Worm (Caenorhabditis elegans) whole organism, mixed stage, embryonic: Measurements from ENCODE around the gene R05G9.5.

Experiments used
- bed-3 ChIP-seq: fragments of 200-800 bp; sonication (Bioruptor generic); optimal IDR thresholded peaks from 3 replicates; lab custom pipeline; 2018; ENCODE audit warnings: mild to moderate bottlenecking, missing genetic modification characterization, moderate library complexity, missing compliant biosample characterization
- blmp-1 ChIP-seq: fragments of 150-350 bp; optimal IDR thresholded peaks from 2 replicates; lab custom pipeline; 2014; ENCODE audit warnings: missing biosample characterization, missing genetic modification characterization
- ceh-39 ChIP-seq: fragments of 150-350 bp; optimal IDR thresholded peaks from 2 replicates; lab custom pipeline; 2014; ENCODE audit warnings: missing biosample characterization, missing genetic modification characterization
- ceh-43 ChIP-seq: fragments of 200-800 bp; sonication (Bioruptor generic); optimal IDR thresholded peaks from 2 replicates; lab custom pipeline; 2018; ENCODE audit warnings: mild to moderate bottlenecking, missing genetic modification characterization, moderate library complexity, missing compliant biosample characterization
- ceh-83 ChIP-seq: fragments of 200-800 bp; sonication (Bioruptor generic); optimal IDR thresholded peaks from 2 replicates; lab custom pipeline; 2018; ENCODE audit warnings: mild to moderate bottlenecking, missing genetic modification characterization, missing compliant biosample characterization
- ces-1 ChIP-seq: fragments of 150-350 bp; optimal IDR thresholded peaks from 2 replicates; lab custom pipeline; 2014; ENCODE audit warnings: missing biosample characterization, missing genetic modification reagents, missing genetic modification characterization
- cnd-1 ChIP-seq: fragments of 200-800 bp; sonication (Bioruptor generic); optimal IDR thresholded peaks from 2 replicates; lab custom pipeline; 2018; ENCODE audit warnings: mild to moderate bottlenecking, missing genetic modification characterization, missing compliant biosample characterization
- drap-1 ChIP-seq: fragments of 200-800 bp; sonication (Bioruptor generic); optimal IDR thresholded peaks from 3 replicates; lab custom pipeline; 2018; ENCODE audit warnings: mild to moderate bottlenecking, missing genetic modification characterization, missing compliant biosample characterization
- elt-1 ChIP-seq: sonication (generic microtip); optimal IDR thresholded peaks from 2 replicates; lab custom pipeline; 2017; ENCODE audit warnings: missing genetic modification characterization, mild to moderate bottlenecking, missing compliant biosample characterization, antibody characterized with exemption, moderate library complexity, borderline replicate concordance; ENCODE audit not compliant: insufficient read depth
- elt-3 ChIP-seq: fragments of 150-350 bp; optimal IDR thresholded peaks from 2 replicates; lab custom pipeline; 2014; ENCODE audit warnings: missing biosample characterization, missing genetic modification characterization
- flh-1 ChIP-seq: fragments of 200-800 bp; sonication (Bioruptor generic); optimal IDR thresholded peaks from 2 replicates; lab custom pipeline; 2018; ENCODE audit warnings: mild to moderate bottlenecking, missing genetic modification characterization, moderate library complexity, missing compliant biosample characterization
- ham-2 ChIP-seq: fragments of 200-800 bp; sonication (Bioruptor generic); optimal IDR thresholded peaks from 2 replicates; lab custom pipeline; 2018; ENCODE audit warnings: mild to moderate bottlenecking, missing genetic modification characterization, missing compliant biosample characterization
- hlh-1 ChIP-seq: fragments of 150-350 bp; optimal IDR thresholded peaks from 2 replicates; lab custom pipeline; 2014; ENCODE audit warnings: missing biosample characterization, missing genetic modification reagents, missing genetic modification characterization
- lin-13 ChIP-seq: fragments of 150-350 bp; optimal IDR thresholded peaks from 2 replicates; lab custom pipeline; 2014; ENCODE audit warnings: missing biosample characterization, missing genetic modification characterization
- lsy-2 ChIP-seq: fragments of 150-350 bp; optimal IDR thresholded peaks from 2 replicates; lab custom pipeline; 2014; ENCODE audit warnings: missing biosample characterization, missing genetic modification characterization
- mab-5 ChIP-seq: fragments of 150-350 bp; optimal IDR thresholded peaks from 2 replicates; lab custom pipeline; 2014; ENCODE audit warnings: missing biosample characterization, missing genetic modification characterization
- mep-1 ChIP-seq: fragments of 150-350 bp; optimal IDR thresholded peaks from 2 replicates; lab custom pipeline; 2017; ENCODE audit warnings: missing biosample characterization, missing genetic modification reagents, missing genetic modification characterization, inconsistent platforms
- mls-2 ChIP-seq: sonication (generic microtip); optimal IDR thresholded peaks from 2 replicates; lab custom pipeline; 2016; ENCODE audit warnings: mild to moderate bottlenecking, missing genetic modification characterization, moderate library complexity, missing compliant biosample characterization
- nhr-12 ChIP-seq: fragments of 150-350 bp; optimal IDR thresholded peaks from 2 replicates; lab custom pipeline; 2014; ENCODE audit warnings: missing biosample characterization, missing genetic modification characterization
- nhr-2 ChIP-seq: fragments of 150-350 bp; optimal IDR thresholded peaks from 2 replicates; lab custom pipeline; 2014; ENCODE audit warnings: missing biosample characterization, missing genetic modification characterization
- nhr-237 ChIP-seq: fragments of 150-350 bp; optimal IDR thresholded peaks from 2 replicates; lab custom pipeline; 2014; ENCODE audit warnings: missing biosample characterization, missing genetic modification characterization
- nhr-28 ChIP-seq: fragments of 150-350 bp; optimal IDR thresholded peaks from 2 replicates; lab custom pipeline; 2014; ENCODE audit warnings: missing biosample characterization, missing genetic modification characterization
- nhr-76 ChIP-seq: sonication (generic microtip); optimal IDR thresholded peaks from 2 replicates; lab custom pipeline; 2017; ENCODE audit warnings: missing biosample characterization, missing genetic modification characterization
- pha-4 ChIP-seq: fragments of 150-350 bp; optimal IDR thresholded peaks from 2 replicates; lab custom pipeline; 2018; ENCODE audit warnings: missing biosample characterization, missing genetic modification reagents, missing genetic modification characterization
- sem-2 ChIP-seq: fragments of 200-800 bp; sonication (Bioruptor generic); optimal IDR thresholded peaks from 2 replicates; lab custom pipeline; 2018; ENCODE audit warnings: mild to moderate bottlenecking, missing genetic modification characterization, missing compliant biosample characterization
- snpc-4 ChIP-seq: fragments of 150-350 bp; optimal IDR thresholded peaks from 2 replicates; lab custom pipeline; 2014; ENCODE audit warnings: missing biosample characterization, missing genetic modification characterization
- sptf-1 ChIP-seq: sonication (generic microtip); optimal IDR thresholded peaks from 2 replicates; lab custom pipeline; 2017; ENCODE audit warnings: mild to moderate bottlenecking, missing genetic modification characterization, moderate library complexity, missing compliant biosample characterization
- tbx-8 ChIP-seq: fragments of 200-800 bp; sonication (Bioruptor generic); optimal IDR thresholded peaks from 2 replicates; lab custom pipeline; 2018; ENCODE audit warnings: mild to moderate bottlenecking, missing genetic modification characterization, moderate library complexity, missing compliant biosample characterization
- unc-120 ChIP-seq: sonication (generic microtip); optimal IDR thresholded peaks from 2 replicates; lab custom pipeline; 2017; ENCODE audit warnings: missing genetic modification characterization, missing compliant biosample characterization; ENCODE audit not compliant: poor library complexity, severe bottlenecking
- unc-39 ChIP-seq: fragments of 150-350 bp; optimal IDR thresholded peaks from 2 replicates; lab custom pipeline; 2014; ENCODE audit warnings: missing biosample characterization, missing genetic modification characterization
- unc-62 ChIP-seq: fragments of 150-350 bp; optimal IDR thresholded peaks from 2 replicates; lab custom pipeline; 2014; ENCODE audit warnings: missing biosample characterization, missing genetic modification reagents, missing genetic modification characterization
- zip-8 ChIP-seq: fragments of 150-350 bp; optimal IDR thresholded peaks from 2 replicates; lab custom pipeline; 2014; ENCODE audit warnings: missing biosample characterization, missing genetic modification characterization
- ztf-11 ChIP-seq: fragments of 150-350 bp; optimal IDR thresholded peaks from 2 replicates; lab custom pipeline; 2014; ENCODE audit warnings: missing biosample characterization, missing genetic modification characterization

The R05G9.5 gene

DNA sequence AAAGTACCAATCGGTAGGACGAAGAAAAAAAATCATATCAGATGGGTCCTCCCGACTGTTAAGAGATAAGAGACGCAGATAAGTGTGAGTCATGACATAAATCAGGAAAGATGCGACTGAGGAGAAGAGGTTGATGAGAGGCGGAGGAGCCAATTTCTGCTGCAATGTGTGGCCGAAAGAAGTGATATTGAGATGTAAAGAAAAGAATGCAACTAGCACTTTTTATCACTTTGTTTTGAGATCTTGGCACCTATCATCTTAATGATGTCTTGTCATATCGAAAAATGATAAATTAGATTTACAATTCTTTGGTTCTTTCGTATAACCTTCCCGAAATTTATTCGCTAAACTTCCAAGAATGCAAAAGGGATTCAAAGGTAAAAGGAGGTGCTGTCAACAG is 18.0 kb downstream of the R05G9.5 start, which contains the start of gene del-10:
TSS of gene del-10 (minus strand) at position 24 of the 400 bp plus-strand sequence.
- TF ChIP-seq unc-120 (tag; lab: Kevin White, UChicago) (peak; percentile 42), unc-39 (tag; lab: Kevin White, UChicago) (no peak), unc-62 (GFP tag; lab: Kevin White, UChicago) (peak; percentile 73)

DNA sequence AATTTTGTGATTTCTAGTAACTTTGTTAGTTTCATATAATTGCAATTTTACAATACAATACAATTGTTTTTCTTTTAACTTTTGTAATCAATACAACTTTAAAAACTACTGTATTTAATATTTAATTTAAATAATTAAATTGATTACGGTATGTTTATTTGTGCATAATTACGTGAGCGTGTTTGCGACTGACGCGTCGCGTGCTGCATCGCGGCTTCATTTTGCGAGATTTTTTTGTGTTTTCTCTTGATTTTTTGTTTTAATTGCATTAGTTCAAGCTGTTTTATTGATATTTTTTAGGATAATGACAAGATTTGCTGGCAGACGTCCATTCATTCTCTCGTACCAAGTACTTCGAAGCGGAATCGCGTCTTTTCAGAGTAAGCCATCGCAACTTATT is 23.4 kb downstream of the R05G9.5 start, which contains the start of gene T28D9.4:
TSS of gene T28D9.4 (plus strand) at position 301 of the 400 bp plus-strand sequence.
- TF ChIP-seq ces-1 (no peak), elt-3 (tag; lab: Kevin White, UChicago) (no peak), ceh-43 (GFP tag; lab: Kevin White, UChicago) (no peak), snpc-4 (tag; lab: Kevin White, UChicago) (no peak)
- TF ChIP-seq, all 35 proteins: peak for 0

DNA sequence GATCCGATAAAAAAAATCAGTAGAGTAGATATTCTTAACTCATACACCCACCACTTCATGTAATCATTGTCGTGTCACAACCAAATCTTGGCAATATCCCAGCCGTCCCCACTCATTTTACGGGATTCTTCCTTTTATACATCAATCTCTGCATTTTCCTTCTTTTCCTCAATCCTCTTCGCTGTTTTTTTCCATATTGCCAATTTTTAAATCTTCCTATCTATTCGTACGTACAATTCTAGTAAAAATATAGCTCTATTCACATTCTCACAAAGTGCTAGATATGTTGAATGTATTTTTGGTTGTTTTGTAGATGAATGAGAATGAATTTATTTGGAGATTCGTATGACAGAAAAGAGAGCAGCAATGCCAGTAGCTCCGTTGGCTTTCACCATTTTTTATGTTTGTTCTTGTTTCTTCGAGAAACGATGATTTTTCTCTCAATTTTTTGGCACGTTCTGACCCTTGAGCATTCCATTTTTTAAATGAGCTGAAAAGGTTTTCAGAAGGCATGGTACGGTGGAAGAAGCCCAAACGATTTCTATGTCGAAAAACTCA is 24.8 kb downstream of the R05G9.5 start, which contains the start of gene T28D9.16:
TSS of gene T28D9.16 (plus strand) at position 508 of the 558 bp plus-strand sequence.
- TF ChIP-seq mls-2 (no peak), bed-3 (GFP tag; lab: Kevin White, UChicago) (no peak)

DNA sequence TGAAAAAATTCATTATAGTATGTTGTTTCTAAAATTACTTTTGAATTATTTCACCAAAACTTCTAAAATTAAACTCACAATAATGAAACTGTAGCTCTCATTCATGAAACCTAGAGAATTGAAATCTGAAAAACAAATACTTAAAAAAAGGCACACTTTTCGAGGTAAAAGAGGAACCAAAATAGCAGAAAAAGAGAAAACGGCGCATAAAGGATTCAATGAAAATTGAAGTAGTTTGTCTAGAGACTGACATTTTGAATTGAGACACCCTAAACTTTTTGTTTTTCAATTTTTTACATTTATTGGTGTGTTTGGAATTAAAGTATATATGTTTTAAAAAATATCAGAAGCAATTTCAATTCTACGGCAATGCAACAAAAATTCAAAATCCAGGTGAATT is 29.1 kb downstream of the R05G9.5 start, which contains the start of gene dgk-5:
TSS of gene dgk-5 (minus strand) at position 101 of the 400 bp plus-strand sequence.
- TF ChIP-seq ces-1 (no peak), flh-1 (GFP tag; lab: Kevin White, UChicago) (no peak), ceh-39 (no peak), ztf-11 (tag; lab: Kevin White, UChicago) (no peak), lsy-2 (tag; lab: Kevin White, UChicago) (no peak), tbx-8 (no peak), unc-39 (tag; lab: Kevin White, UChicago) (no peak), sptf-1 (no peak), lin-13 (tag; lab: Kevin White, UChicago) (no peak)
- TF ChIP-seq, all 35 proteins: peak for 0

DNA sequence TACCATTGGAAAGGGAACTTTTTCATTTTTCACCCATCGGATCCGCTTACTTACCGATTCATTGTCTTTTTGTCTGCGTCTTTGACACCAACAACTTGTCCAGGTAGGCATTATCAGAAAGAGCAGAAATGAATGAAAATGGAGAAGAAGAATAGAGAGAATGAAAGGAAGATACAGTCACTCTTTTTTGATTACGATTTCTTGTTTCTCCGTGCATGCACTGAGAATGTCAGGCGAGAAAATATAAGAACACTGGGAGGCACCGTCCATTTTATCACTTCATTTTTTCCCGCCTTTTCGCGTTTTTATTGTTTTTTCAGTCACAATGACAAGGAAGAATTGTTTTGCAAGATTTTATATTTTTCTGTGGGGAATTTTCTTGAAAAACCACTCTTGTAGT is 30.7 kb downstream of the R05G9.5 start:
- TF ChIP-seq bed-3 (GFP tag; lab: Kevin White, UChicago) (no peak), tbx-8 (no peak), ztf-11 (tag; lab: Kevin White, UChicago) (no peak), flh-1 (GFP tag; lab: Kevin White, UChicago) (no peak), nhr-28 (no peak), lsy-2 (tag; lab: Kevin White, UChicago) (no peak), elt-3 (tag; lab: Kevin White, UChicago) (no peak), nhr-237 (no peak), elt-1 (no peak), nhr-2 (tag; lab: Kevin White, UChicago) (no peak)

DNA sequence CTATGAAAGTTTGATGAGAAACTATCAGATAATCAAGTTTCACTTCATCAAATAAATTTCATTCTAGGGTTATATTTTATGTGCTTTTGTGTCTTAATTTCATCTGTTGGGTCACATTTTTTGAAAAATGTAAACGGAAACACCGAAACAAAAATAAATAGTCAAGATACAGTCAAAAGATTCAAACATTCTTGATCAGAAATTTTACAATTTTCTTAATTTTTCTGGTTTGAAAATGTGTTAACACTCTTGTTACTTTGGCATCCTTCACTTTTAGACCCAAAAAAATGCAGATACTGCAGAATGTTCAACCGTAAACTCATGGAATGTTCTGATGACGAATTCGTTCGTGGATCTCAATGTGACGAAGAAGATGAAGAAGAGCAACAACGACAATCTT is 45.4 kb downstream of the R05G9.5 start, which contains the start of gene aptf-1:
TSS of gene aptf-1 (plus strand) at position 301 of the 400 bp plus-strand sequence.
- TF ChIP-seq mab-5 (tag; lab: Kevin White, UChicago), result no peak
- TF ChIP-seq tbx-8, result no peak
- no peak for TF ChIP-seq drap-1
- no peak for TF ChIP-seq nhr-12 (tag; lab: Kevin White, UChicago)
- no peak for TF ChIP-seq ztf-11 (tag; lab: Kevin White, UChicago)
- TF ChIP-seq nhr-28, result no peak
- no peak for TF ChIP-seq sem-2 (GFP tag; lab: Kevin White, UChicago)
- TF ChIP-seq ham-2 (GFP tag; lab: Kevin White, UChicago), result no peak

DNA sequence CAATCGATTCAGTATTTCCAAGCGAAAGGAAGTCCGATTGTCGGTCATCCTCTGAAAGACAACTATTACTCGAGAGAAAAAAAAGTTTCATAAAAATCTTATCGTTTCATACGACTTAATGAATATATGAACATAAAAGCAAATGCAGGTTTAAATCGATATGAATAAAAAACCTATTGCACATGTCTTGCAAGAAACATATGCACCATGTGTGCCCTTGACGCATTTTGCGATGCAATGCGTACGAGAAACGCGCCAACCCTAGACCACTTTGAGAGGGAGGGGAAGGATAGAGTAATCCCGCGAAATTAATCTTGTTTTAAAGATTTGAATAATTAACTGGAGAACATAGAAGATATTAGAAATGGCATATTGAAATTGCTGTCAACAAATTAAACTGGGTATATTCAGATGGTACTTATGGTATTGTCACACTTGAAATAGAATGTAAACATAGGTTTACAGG is 46.7 kb downstream of the R05G9.5 start, which contains the start of gene atg-16.2:
TSS of gene atg-16.2 (minus strand) at position 51 of the 466 bp plus-strand sequence.
- no peak for TF ChIP-seq unc-62 (GFP tag; lab: Kevin White, UChicago)
- no peak for TF ChIP-seq flh-1 (GFP tag; lab: Kevin White, UChicago)
- no peak for TF ChIP-seq sem-2 (GFP tag; lab: Kevin White, UChicago)
- no peak for TF ChIP-seq nhr-2 (tag; lab: Kevin White, UChicago)
- TF ChIP-seq unc-39 (tag; lab: Kevin White, UChicago), result no peak
- no peak for TF ChIP-seq elt-1
- TF ChIP-seq zip-8, result no peak
- peak; percentile 31 for TF ChIP-seq unc-120 (tag; lab: Kevin White, UChicago)
- no peak for TF ChIP-seq ceh-83 (GFP tag; lab: Kevin White, UChicago)
- no peak for TF ChIP-seq cnd-1 (tag; lab: Kevin White, UChicago)
- no peak for TF ChIP-seq snpc-4 (tag; lab: Kevin White, UChicago)
- no peak for TF ChIP-seq mab-5 (tag; lab: Kevin White, UChicago)
- no peak for TF ChIP-seq bed-3 (GFP tag; lab: Kevin White, UChicago)
- TF ChIP-seq ceh-39, result peak; percentile 43
- peak; percentile 59 for TF ChIP-seq lin-13 (tag; lab: Kevin White, UChicago)
- TF ChIP-seq blmp-1, result no peak
- TF ChIP-seq hlh-1 (tag; lab: Kevin White, UChicago), result peak; percentile 60
- TF ChIP-seq nhr-76 (tag; lab: Kevin White, UChicago), result no peak
- TF ChIP-seq ces-1, result peak; percentile 90
- peak; percentile 72 for TF ChIP-seq mep-1
- TF ChIP-seq drap-1, result no peak
- TF ChIP-seq nhr-237, result peak; percentile 38
- peak; percentile 2 for TF ChIP-seq lsy-2 (tag; lab: Kevin White, UChicago)
- peak; percentile 40 for TF ChIP-seq pha-4 (tag; lab: Kevin White, UChicago)
- peak; percentile 19 for TF ChIP-seq mls-2
- no peak for TF ChIP-seq tbx-8
- TF ChIP-seq elt-3 (tag; lab: Kevin White, UChicago), result no peak
- TF ChIP-seq ztf-11 (tag; lab: Kevin White, UChicago), result no peak
